Worm (Caenorhabditis elegans) whole organism, L3 larva: ENCODE results near the gene frpr-7.
A peak's percentile ranks its signal among the peaks of the same experiment; 100 is the strongest.

Experiments
- R02D3.7 ChIP-seq: fragments of 150-350 bp; optimal IDR thresholded peaks from 2 replicates; lab custom pipeline; 2014; ENCODE audit warnings: missing biosample characterization, missing genetic modification characterization
- aly-2 ChIP-seq: fragments of 150-350 bp; optimal IDR thresholded peaks from 2 replicates; lab custom pipeline; 2014; ENCODE audit warnings: missing biosample characterization, missing genetic modification characterization
- ceh-16 ChIP-seq: sonication (generic microtip); optimal IDR thresholded peaks from 2 replicates; lab custom pipeline; 2017; ENCODE audit warnings: missing biosample characterization, missing genetic modification characterization
- ceh-9 ChIP-seq: sonication (generic microtip); optimal IDR thresholded peaks from 2 replicates; lab custom pipeline; 2018; ENCODE audit warnings: missing biosample characterization, missing genetic modification characterization
- daf-12 ChIP-seq: fragments of 150-350 bp; optimal IDR thresholded peaks from 2 replicates; lab custom pipeline; 2014; ENCODE audit warnings: missing biosample characterization, missing genetic modification reagents, missing genetic modification characterization
- egl-5 ChIP-seq: fragments of 150-350 bp; optimal IDR thresholded peaks from 2 replicates; lab custom pipeline; 2017; ENCODE audit warnings: missing biosample characterization, missing genetic modification reagents, missing genetic modification characterization, inconsistent platforms
- fkh-10 ChIP-seq: sonication (generic microtip); optimal IDR thresholded peaks from 2 replicates; lab custom pipeline; 2017; ENCODE audit warnings: missing biosample characterization, missing genetic modification reagents, missing genetic modification characterization
- fkh-2 ChIP-seq: fragments of 150-350 bp; optimal IDR thresholded peaks from 2 replicates; lab custom pipeline; 2014; ENCODE audit warnings: missing biosample characterization, missing genetic modification reagents, missing genetic modification characterization
- fos-1 ChIP-seq: fragments of 150-350 bp; optimal IDR thresholded peaks from 2 replicates; lab custom pipeline; 2014; ENCODE audit warnings: missing biosample characterization, missing genetic modification characterization
- jun-1 ChIP-seq: fragments of 150-350 bp; optimal IDR thresholded peaks from 2 replicates; lab custom pipeline; 2014; ENCODE audit warnings: missing biosample characterization, missing genetic modification reagents, missing genetic modification characterization
- lin-15B ChIP-seq: fragments of 150-350 bp; optimal IDR thresholded peaks from 2 replicates; lab custom pipeline; 2014; ENCODE audit warnings: missing biosample characterization, missing genetic modification characterization
- lsy-12 ChIP-seq: sonication (generic microtip); optimal IDR thresholded peaks from 2 replicates; lab custom pipeline; 2016; ENCODE audit warnings: mild to moderate bottlenecking, missing genetic modification characterization, missing compliant biosample characterization
- mml-1 ChIP-seq: fragments of 150-350 bp; sonication (generic microtip); optimal IDR thresholded peaks from 3 replicates; lab custom pipeline; 2014; ENCODE audit warnings: missing biosample characterization, missing genetic modification characterization
- nfya-1 ChIP-seq: sonication (generic microtip); optimal IDR thresholded peaks from 2 replicates; lab custom pipeline; 2017; ENCODE audit warnings: missing genetic modification characterization, mild to moderate bottlenecking, missing compliant biosample characterization, antibody characterized with exemption, moderate library complexity; ENCODE audit not compliant: insufficient read depth
- nhr-11 ChIP-seq: fragments of 150-350 bp; optimal IDR thresholded peaks from 2 replicates; lab custom pipeline; 2014; ENCODE audit warnings: missing biosample characterization, missing genetic modification characterization
- nhr-23 ChIP-seq: fragments of 150-350 bp; optimal IDR thresholded peaks from 2 replicates; lab custom pipeline; 2014; ENCODE audit warnings: missing biosample characterization, missing genetic modification reagents, missing genetic modification characterization
- nhr-237 ChIP-seq: fragments of 150-350 bp; optimal IDR thresholded peaks from 2 replicates; lab custom pipeline; 2014; ENCODE audit warnings: missing biosample characterization, missing genetic modification characterization
- nhr-25 ChIP-seq: sonication (generic microtip); optimal IDR thresholded peaks from 2 replicates; lab custom pipeline; 2017; ENCODE audit warnings: missing biosample characterization, missing genetic modification characterization
- nhr-77 ChIP-seq: fragments of 150-350 bp; optimal IDR thresholded peaks from 2 replicates; lab custom pipeline; 2014; ENCODE audit warnings: missing biosample characterization, missing genetic modification characterization
- pha-4 ChIP-seq: fragments of 150-350 bp; optimal IDR thresholded peaks from 2 replicates; lab custom pipeline; 2014; ENCODE audit warnings: missing biosample characterization, missing genetic modification reagents, missing genetic modification characterization
- sea-2 ChIP-seq: fragments of 150-350 bp; sonication (generic microtip); optimal IDR thresholded peaks from 4 replicates; lab custom pipeline; 2014; ENCODE audit warnings: missing biosample characterization, missing genetic modification reagents, missing genetic modification characterization
- tbx-2 ChIP-seq: sonication (generic microtip); optimal IDR thresholded peaks from 2 replicates; lab custom pipeline; 2016; ENCODE audit warnings: mild to moderate bottlenecking, missing genetic modification characterization, missing compliant biosample characterization
- unc-62 ChIP-seq: fragments of 150-350 bp; sonication (generic microtip); optimal IDR thresholded peaks from 4 replicates; lab custom pipeline; 2014; ENCODE audit warnings: missing biosample characterization, missing genetic modification reagents, missing genetic modification characterization
- ztf-11 ChIP-seq: fragments of 150-350 bp; optimal IDR thresholded peaks from 2 replicates; lab custom pipeline; 2014; ENCODE audit warnings: missing biosample characterization, missing genetic modification characterization

The frpr-7 gene

ce11 chrX:17519476-17519875 lies 60.2 kb downstream of the frpr-7 start (continued):
- TF ChIP-seq mml-1, result no peak
- no peak for TF ChIP-seq ceh-16 (tag; lab: Kevin White, UChicago)
- no peak for TF ChIP-seq R02D3.7
- peak; percentile 62 for TF ChIP-seq fkh-10 (GFP tag; lab: Kevin White, UChicago)
- TF ChIP-seq daf-12 (tag; lab: Kevin White, UChicago), result no peak
- TF ChIP-seq tbx-2 (tag; lab: Kevin White, UChicago), result peak; percentile 6
- no peak for TF ChIP-seq lsy-12 (tag; lab: Kevin White, UChicago)
- TF ChIP-seq nhr-237, result no peak
- TF ChIP-seq fos-1, result no peak
- no peak for TF ChIP-seq lin-15B (tag; lab: Kevin White, UChicago)
- no peak for TF ChIP-seq nhr-77 (tag; lab: Kevin White, UChicago)
- no peak for TF ChIP-seq nhr-23 (tag; lab: Kevin White, UChicago)
- no peak for TF ChIP-seq unc-62
- TF ChIP-seq fkh-2 (tag; lab: Kevin White, UChicago), result no peak
- no peak for TF ChIP-seq sea-2 (GFP tag; lab: Kevin White, UChicago)
- no peak for TF ChIP-seq nhr-25 (tag; lab: Kevin White, UChicago)

- TF ChIP-seq jun-1 (tag; lab: Kevin White, UChicago) (no peak), ceh-9 (tag; lab: Kevin White, UChicago) (no peak), fkh-10 (GFP tag; lab: Kevin White, UChicago) (peak; percentile 49)
- TF ChIP-seq, all 47 proteins: peak for 1
Measured at ce11 chrX:17518293-17518692, 61.4 kb downstream of the frpr-7 start.

ce11 chrX:17517872-17518271 lies 61.8 kb downstream of the frpr-7 start:
- TF ChIP-seq aly-2, result no peak
- TF ChIP-seq lsy-12 (tag; lab: Kevin White, UChicago), result no peak
- no peak for TF ChIP-seq unc-62
- TF ChIP-seq nhr-11, result no peak
- no peak for TF ChIP-seq tbx-2 (tag; lab: Kevin White, UChicago)
- TF ChIP-seq nhr-237, result no peak
- no peak for TF ChIP-seq nfya-1 (tag; lab: Kevin White, UChicago)
- no peak for TF ChIP-seq ceh-9 (tag; lab: Kevin White, UChicago)
- no peak for TF ChIP-seq pha-4 (tag; lab: Kevin White, UChicago)
- no peak for TF ChIP-seq ztf-11
- no peak for TF ChIP-seq egl-5 (tag; lab: Kevin White, UChicago)
- no peak for TF ChIP-seq fos-1
- no peak for TF ChIP-seq ceh-16 (tag; lab: Kevin White, UChicago)
